Fruit fly (Drosophila melanogaster) whole organism, embryonic: ENCODE results near the gene Sgs1.
A peak's percentile ranks its signal among the peaks of the same experiment; 100 is the strongest.

Source experiments
- Atf-2 ChIP-seq: fragments of 200-800 bp; sonication (Bioruptor generic); optimal IDR thresholded peaks from 2 replicates; lab custom pipeline; 2016; ENCODE audit warnings: missing biosample characterization, missing genetic modification characterization
- Blimp-1 ChIP-seq: fragments of 200-800 bp; sonication (Bioruptor generic); optimal IDR thresholded peaks from 3 replicates; lab custom pipeline; 2018; ENCODE audit warnings: missing biosample characterization, missing genetic modification characterization, mild to moderate bottlenecking, moderate library complexity, missing genetic modification reagents
- Bteb2 ChIP-seq: fragments of 200-800 bp; sonication (Bioruptor generic); optimal IDR thresholded peaks from 2 replicates; lab custom pipeline; 2016; ENCODE audit warnings: missing biosample characterization, missing genetic modification characterization
- CG10274 ChIP-seq: fragments of 200-800 bp; sonication (Bioruptor generic); optimal IDR thresholded peaks from 3 replicates; lab custom pipeline; 2017; ENCODE audit warnings: missing biosample characterization, mild to moderate bottlenecking, missing genetic modification characterization
- CG10654 ChIP-seq: fragments of 200-800 bp; sonication (Bioruptor generic); optimal IDR thresholded peaks from 2 replicates; lab custom pipeline; 2016; ENCODE audit warnings: missing biosample characterization, missing genetic modification characterization
- CG10979 ChIP-seq: fragments of 200-800 bp; sonication (Bioruptor generic); optimal IDR thresholded peaks from 2 replicates; lab custom pipeline; 2018; ENCODE audit warnings: missing biosample characterization, mild to moderate bottlenecking, missing genetic modification characterization, moderate library complexity
- CG13775 ChIP-seq: fragments of 200-800 bp; sonication (Bioruptor generic); optimal IDR thresholded peaks from 3 replicates; lab custom pipeline; 2017; ENCODE audit warnings: missing biosample characterization, mild to moderate bottlenecking, missing genetic modification characterization
- CG14014 ChIP-seq: fragments of 200-800 bp; sonication (Bioruptor generic); IDR thresholded peaks from 2 replicates; pipeline ENCODE4 v1.3.6; 2022; ENCODE audit warnings: missing biosample characterization, missing genetic modification characterization
- CG16813 ChIP-seq: fragments of 200-800 bp; sonication (Bioruptor generic); IDR thresholded peaks from 3 replicates; pipeline ENCODE4 v1.3.6; 2022; ENCODE audit warnings: missing biosample characterization, missing genetic modification characterization; ENCODE audit not compliant: partially characterized antibody
- CG17359 ChIP-seq: fragments of 200-800 bp; sonication (Bioruptor generic); optimal IDR thresholded peaks from 3 replicates; lab custom pipeline; 2018; ENCODE audit warnings: missing biosample characterization, mild to moderate bottlenecking, missing genetic modification characterization, moderate library complexity
- CG17385 ChIP-seq: fragments of 200-800 bp; sonication (Bioruptor generic); optimal IDR thresholded peaks from 3 replicates; lab custom pipeline; 2018; ENCODE audit warnings: missing biosample characterization, mild to moderate bottlenecking, missing genetic modification characterization
- CG18011 ChIP-seq: fragments of 200-800 bp; sonication (Bioruptor generic); optimal IDR thresholded peaks from 2 replicates; lab custom pipeline; 2017; ENCODE audit warnings: missing biosample characterization, missing genetic modification characterization, mild to moderate bottlenecking, moderate library complexity, missing genotype
- CG2120 ChIP-seq: fragments of 200-800 bp; sonication (Bioruptor generic); optimal IDR thresholded peaks from 3 replicates; lab custom pipeline; 2016; ENCODE audit warnings: missing biosample characterization, missing genetic modification characterization
- CG3995 ChIP-seq: fragments of 200-800 bp; sonication (Bioruptor generic); optimal IDR thresholded peaks from 3 replicates; lab custom pipeline; 2016; ENCODE audit warnings: missing biosample characterization, missing genetic modification characterization
- CG4854 ChIP-seq: fragments of 200-800 bp; sonication (Bioruptor generic); optimal IDR thresholded peaks from 2 replicates; lab custom pipeline; 2016; ENCODE audit warnings: missing biosample characterization, missing genetic modification characterization, inconsistent platforms
- CG9437 ChIP-seq: fragments of 200-800 bp; sonication (Bioruptor generic); optimal IDR thresholded peaks from 2 replicates; lab custom pipeline; 2018; ENCODE audit warnings: missing biosample characterization, mild to moderate bottlenecking, missing genetic modification characterization
- Deaf1 ChIP-seq: fragments of 200-800 bp; optimal IDR thresholded peaks from 3 replicates; lab custom pipeline; 2019; ENCODE audit warnings: missing biosample characterization, mild to moderate bottlenecking, missing genetic modification characterization, moderate library complexity
- Dek ChIP-seq: fragments of 200-800 bp; sonication (Bioruptor generic); optimal IDR thresholded peaks from 3 replicates; lab custom pipeline; 2019; ENCODE audit warnings: missing biosample characterization, mild to moderate bottlenecking, missing genetic modification characterization, moderate library complexity
- Dp ChIP-seq: fragments of 200-800 bp; sonication (Bioruptor generic); optimal IDR thresholded peaks from 2 replicates; lab custom pipeline; 2018; ENCODE audit warnings: missing biosample characterization, mild to moderate bottlenecking, missing genetic modification characterization, moderate library complexity
- E2f2 ChIP-seq: fragments of 200-800 bp; sonication (Bioruptor generic); IDR thresholded peaks from 2 replicates; pipeline ENCODE4 v1.3.6; 2022; ENCODE audit warnings: missing biosample characterization, missing genetic modification characterization
- ERR ChIP-seq: fragments of 200-800 bp; sonication (Bioruptor generic); optimal IDR thresholded peaks from 2 replicates; lab custom pipeline; 2016; ENCODE audit warnings: missing biosample characterization, missing genetic modification characterization
- Eip74EF ChIP-seq, 2 experiments: fragments of 200-800 bp in 1 of 2; fragments of >200 bp in 1 of 2; sonication (Bioruptor generic) in 1 of 2; optimal IDR thresholded peaks; 2 replicates each; lab custom pipeline; 2017 to 2019; ENCODE audit warnings: missing biosample characterization in 2 of 2, missing genetic modification characterization in 2 of 2, mild to moderate bottlenecking in 1 of 2, moderate library complexity in 1 of 2
- Fer1 ChIP-seq: fragments of 200-800 bp; sonication (Bioruptor generic); optimal IDR thresholded peaks from 2 replicates; lab custom pipeline; 2017; ENCODE audit warnings: missing biosample characterization, mild to moderate bottlenecking, missing genetic modification characterization
- GATAe ChIP-seq: fragments of 200-800 bp; sonication (Bioruptor generic); conservative IDR thresholded peaks from 2 replicates; pipeline ENCODE4 v1.3.6; 2022; ENCODE audit warnings: missing biosample characterization, missing genetic modification characterization
- HHEX ChIP-seq: fragments of 200-800 bp; sonication (Bioruptor generic); optimal IDR thresholded peaks from 3 replicates; lab custom pipeline; 2017; ENCODE audit warnings: missing biosample characterization, mild to moderate bottlenecking, missing genetic modification characterization, missing genetic modification reagents
- HmgZ ChIP-seq: fragments of 200-800 bp; sonication (Bioruptor generic); optimal IDR thresholded peaks from 2 replicates; lab custom pipeline; 2018; ENCODE audit warnings: missing biosample characterization, mild to moderate bottlenecking, missing genetic modification characterization
- MBD-R2 ChIP-seq: fragments of 200-800 bp; sonication (Bioruptor generic); IDR thresholded peaks from 2 replicates; pipeline ENCODE4 v1.3.6; 2022; ENCODE audit warnings: missing biosample characterization, missing genetic modification characterization
- Med ChIP-seq: fragments of 200-800 bp; sonication (Bioruptor generic); peaks from one replicate; lab custom pipeline; 2016; ENCODE audit warnings: missing biosample characterization, missing genetic modification characterization, mild to moderate bottlenecking, inconsistent platforms, moderate library complexity
- Nf-YC ChIP-seq: fragments of 200-800 bp; optimal IDR thresholded peaks from 3 replicates; lab custom pipeline; 2019; ENCODE audit warnings: missing biosample characterization, mild to moderate bottlenecking, missing genetic modification characterization, moderate library complexity
- PHDP ChIP-seq: fragments of 200-800 bp; sonication (Bioruptor generic); optimal IDR thresholded peaks from 3 replicates; lab custom pipeline; 2018; ENCODE audit warnings: missing biosample characterization, mild to moderate bottlenecking, missing genetic modification characterization, moderate library complexity
- Ravus ChIP-seq: fragments of 200-800 bp; sonication (Bioruptor generic); IDR thresholded peaks from 2 replicates; pipeline ENCODE4 v1.3.6; 2022; ENCODE audit warnings: missing biosample characterization, missing genetic modification characterization
- Scr ChIP-seq: fragments of 200-800 bp; sonication (Bioruptor generic); IDR thresholded peaks from 2 replicates; pipeline ENCODE4 v1.3.6; 2022; ENCODE audit warnings: missing biosample characterization, missing genetic modification characterization; ENCODE audit not compliant: partially characterized antibody
- YL-1 ChIP-seq: fragments of 200-800 bp; sonication (Bioruptor generic); optimal IDR thresholded peaks from 3 replicates; lab custom pipeline; 2017; ENCODE audit warnings: missing biosample characterization, mild to moderate bottlenecking, missing genetic modification characterization
- az2 ChIP-seq: fragments of 200-800 bp; sonication (Bioruptor generic); optimal IDR thresholded peaks from 3 replicates; lab custom pipeline; 2016; ENCODE audit warnings: missing biosample characterization, missing genetic modification characterization
- bab2 ChIP-seq: fragments of 200-800 bp; sonication (Bioruptor generic); optimal IDR thresholded peaks from 2 replicates; lab custom pipeline; 2016; ENCODE audit warnings: missing biosample characterization, missing genetic modification characterization
- bsh ChIP-seq, 2 experiments: fragments of 200-800 bp; sonication (Bioruptor generic); optimal IDR thresholded peaks; 2 replicates each; lab custom pipeline; 2017 to 2018; ENCODE audit warnings: mild to moderate bottlenecking in 2 of 2, missing biosample characterization in 2 of 2, missing genetic modification characterization in 2 of 2, moderate library complexity in 1 of 2
- chm ChIP-seq: fragments of 200-800 bp; sonication (Bioruptor generic); IDR thresholded peaks from 2 replicates; pipeline ENCODE4 v1.3.6; 2022; ENCODE audit warnings: missing biosample characterization, missing genetic modification characterization
- chn ChIP-seq: fragments of 200-800 bp; sonication (Bioruptor generic); optimal IDR thresholded peaks from 2 replicates; lab custom pipeline; 2016; ENCODE audit warnings: missing biosample characterization, missing genetic modification characterization
- gce ChIP-seq: fragments of 200-800 bp; sonication (Bioruptor generic); IDR thresholded peaks from 3 replicates; pipeline ENCODE4 v1.3.6; 2022; ENCODE audit warnings: missing biosample characterization, missing genetic modification characterization
- knrl ChIP-seq: fragments of 200-800 bp; sonication (Bioruptor generic); IDR thresholded peaks from 3 replicates; pipeline ENCODE4 v1.3.6; 2022; ENCODE audit warnings: missing biosample characterization, missing genetic modification characterization; ENCODE audit not compliant: partially characterized antibody
- odd ChIP-seq: fragments of 200-800 bp; sonication (Bioruptor generic); optimal IDR thresholded peaks from 2 replicates; lab custom pipeline; 2017; ENCODE audit warnings: missing biosample characterization, mild to moderate bottlenecking, missing genetic modification characterization
- pnt ChIP-seq: fragments of 200-800 bp; sonication (Bioruptor generic); optimal IDR thresholded peaks from 3 replicates; lab custom pipeline; 2016; ENCODE audit warnings: missing biosample characterization, missing genetic modification characterization
- rib ChIP-seq: fragments of 200-800 bp; sonication (Bioruptor generic); IDR thresholded peaks from 2 replicates; pipeline ENCODE4 v1.3.6; 2022; ENCODE audit warnings: missing biosample characterization, missing genetic modification characterization
- unc-4 ChIP-seq: fragments of 200-800 bp; sonication (Bioruptor generic); IDR thresholded peaks from 2 replicates; pipeline ENCODE4 v1.3.6; 2022; ENCODE audit warnings: missing biosample characterization, missing genetic modification characterization; ENCODE audit not compliant: partially characterized antibody
- unpg ChIP-seq: fragments of 200-800 bp; sonication (Bioruptor generic); optimal IDR thresholded peaks from 3 replicates; lab custom pipeline; 2018; ENCODE audit warnings: missing biosample characterization, mild to moderate bottlenecking, missing genetic modification characterization, moderate library complexity
- usp ChIP-seq: fragments of >200 bp; optimal IDR thresholded peaks from 2 replicates; lab custom pipeline; 2017; ENCODE audit warnings: missing biosample characterization, missing genetic modification characterization
- wdn ChIP-seq: fragments of 200-800 bp; sonication (Bioruptor generic); IDR thresholded peaks from 2 replicates; pipeline ENCODE4 v1.3.6; 2022; ENCODE audit warnings: missing biosample characterization, missing genetic modification characterization
- z ChIP-seq: fragments of 200-800 bp; sonication (Bioruptor generic); IDR thresholded peaks from 3 replicates; pipeline ENCODE4 v1.3.6; 2022; ENCODE audit warnings: missing biosample characterization, missing genetic modification characterization
- zfh2 ChIP-seq: fragments of 200-800 bp; sonication (Bioruptor generic); optimal IDR thresholded peaks from 2 replicates; lab custom pipeline; 2016; ENCODE audit warnings: missing biosample characterization, missing genetic modification characterization

Gene Sgs1

dm6 chr2L:4906546-4907250, 30.5 kb upstream of the Sgs1 start, which contains the start of gene snsl (continued):
- TF ChIP-seq knrl: no peak
- peak; percentile 21; the same call in 1 of the 2 replicates for TF ChIP-seq MBD-R2 (GFP tag; lab: Robert Waterston, UW)
- peak; percentile 7 for TF ChIP-seq CG2120
- peak; percentile 52 for TF ChIP-seq Dek (tag; lab: Kevin White, UChicago)
- peak; percentile 65 for TF ChIP-seq CG10979
- no peak for TF ChIP-seq Ravus (GFP tag; lab: Robert Waterston, UW)
- peak; percentile 52 for TF ChIP-seq unpg (GFP tag; lab: Kevin White, UChicago)
- TF ChIP-seq CG14014 (GFP tag; lab: Robert Waterston, UW): no peak
- TF ChIP-seq CG17359: peak; percentile 70
- TF ChIP-seq CG17385 (GFP tag; lab: Kevin White, UChicago): peak; percentile 71
- TF ChIP-seq az2 (GFP tag; lab: Kevin White, UChicago): peak; percentile 23
- no peak for TF ChIP-seq ERR
- TF ChIP-seq odd (GFP tag; lab: Kevin White, UChicago): peak; percentile 66
- TF ChIP-seq gce: no peak
- TF ChIP-seq YL-1 (GFP tag; lab: Kevin White, UChicago): no peak
- TF ChIP-seq bab2: no peak
- TF ChIP-seq bsh (GFP tag; optimal IDR thresholded peaks at IDR 0.05; lab: Kevin White, UChicago): peak in 1 of 2 experiments; percentile 25
- TF ChIP-seq CG10654 (GFP tag; lab: Kevin White, UChicago): peak; percentile 1
- peak; percentile 81 for TF ChIP-seq Nf-YC (tag; lab: Kevin White, UChicago)
- peak; percentile 85 for TF ChIP-seq Med (GFP tag; lab: Kevin White, UChicago)
- TF ChIP-seq CG13775 (GFP tag; lab: Kevin White, UChicago): peak; percentile 35
- peak in 1 of 2 experiments; percentile 85 for TF ChIP-seq Eip74EF (GFP tag; optimal IDR thresholded peaks at IDR 0.05; lab: Kevin White, UChicago)
- no peak for TF ChIP-seq Atf-2 (GFP tag; lab: Kevin White, UChicago)
- TF ChIP-seq Scr (GFP tag; lab: Robert Waterston, UW): no peak
- no peak for TF ChIP-seq CG10274 (GFP tag; lab: Kevin White, UChicago)
- TF ChIP-seq CG9437 (GFP tag; lab: Kevin White, UChicago): peak; percentile 84
- TF ChIP-seq rib (GFP tag; lab: Robert Waterston, UW): no peak
- TF ChIP-seq Fer1: peak; percentile 59
- no peak for TF ChIP-seq wdn (GFP tag; lab: Robert Waterston, UW)
- 0 out of 2 replicates have a peak, but pooled peaks have one; percentile 20 for TF ChIP-seq E2f2
- TF ChIP-seq CG18011 (GFP tag; lab: Kevin White, UChicago): no peak
- peak; percentile 55 for TF ChIP-seq PHDP (tag; lab: Kevin White, UChicago)
- TF ChIP-seq CG16813 (GFP tag; lab: Robert Waterston, UW): no peak
- peak; percentile 23 for TF ChIP-seq HHEX (GFP tag; lab: Kevin White, UChicago)
- no peak for TF ChIP-seq HmgZ (tag; lab: Kevin White, UChicago)
- TF ChIP-seq usp: no peak
- TF ChIP-seq CG4854: no peak
- TF ChIP-seq Deaf1: peak; percentile 59
- no peak for TF ChIP-seq CG3995
- no peak for TF ChIP-seq z (GFP tag; lab: Robert Waterston, UW)
- TF ChIP-seq zfh2 (GFP tag; lab: Kevin White, UChicago): no peak
- TF ChIP-seq Blimp-1 (GFP tag; lab: Kevin White, UChicago): peak; percentile 64
- TF ChIP-seq Bteb2 (GFP tag; lab: Kevin White, UChicago): no peak
- no peak for TF ChIP-seq GATAe (GFP tag; lab: Robert Waterston, UW)
- TF ChIP-seq chn (GFP tag; lab: Kevin White, UChicago): no peak
- TF ChIP-seq unc-4 (GFP tag; lab: Robert Waterston, UW): no peak
- no peak; the same call in 1 of the 2 replicates for TF ChIP-seq chm (GFP tag; lab: Robert Waterston, UW)
- no peak for TF ChIP-seq Dp
- TF ChIP-seq pnt (GFP tag; lab: Kevin White, UChicago): no peak
